Worm (Caenorhabditis elegans) whole organism, early embryonic: ENCODE measurements around the gene F23B12.1.

Experiments used
- B0310.2 ChIP-seq: sonication (generic microtip); optimal IDR thresholded peaks from 2 replicates; lab custom pipeline; 2016; ENCODE audit warnings: mild to moderate bottlenecking, missing genetic modification characterization, missing compliant biosample characterization
- F13C5.2 ChIP-seq: sonication (generic microtip); optimal IDR thresholded peaks from 2 replicates; lab custom pipeline; 2017; ENCODE audit warnings: mild to moderate bottlenecking, missing genetic modification characterization, inconsistent platforms, missing compliant biosample characterization
- aly-1 ChIP-seq: sonication (generic microtip); optimal IDR thresholded peaks from 2 replicates; lab custom pipeline; 2016; ENCODE audit warnings: missing genetic modification characterization, missing compliant biosample characterization
- ama-1 ChIP-seq: fragments of 150-350 bp; optimal IDR thresholded peaks from 2 replicates; lab custom pipeline; 2014
- ceh-13 ChIP-seq: fragments of 200-800 bp; sonication (Bioruptor generic); optimal IDR thresholded peaks from 2 replicates; lab custom pipeline; 2018; ENCODE audit warnings: mild to moderate bottlenecking, missing genetic modification characterization, missing compliant biosample characterization
- ceh-36 ChIP-seq: sonication (generic microtip); optimal IDR thresholded peaks from 2 replicates; lab custom pipeline; 2016; ENCODE audit warnings: missing genetic modification characterization, inconsistent platforms, missing compliant biosample characterization
- ets-7 ChIP-seq: sonication (generic microtip); optimal IDR thresholded peaks from 2 replicates; lab custom pipeline; 2016; ENCODE audit warnings: missing genotype, missing genetic modification characterization, missing compliant biosample characterization
- flt-1 ChIP-seq: fragments of 200-800 bp; sonication (Bioruptor generic); IDR thresholded peaks from 2 replicates; pipeline ENCODE4 v1.3.6; 2022; ENCODE audit warnings: missing genetic modification characterization, missing compliant biosample characterization
- hmbx-1 ChIP-seq: sonication (generic microtip); optimal IDR thresholded peaks from 2 replicates; lab custom pipeline; 2016; ENCODE audit warnings: mild to moderate bottlenecking, missing genetic modification characterization, missing compliant biosample characterization
- hmg-4 ChIP-seq: fragments of 200-800 bp; sonication (Bioruptor generic); optimal IDR thresholded peaks from 2 replicates; lab custom pipeline; 2018; ENCODE audit warnings: mild to moderate bottlenecking, missing genetic modification characterization, missing compliant biosample characterization
- hnd-1 ChIP-seq: sonication (generic microtip); optimal IDR thresholded peaks from 2 replicates; lab custom pipeline; 2016; ENCODE audit warnings: missing genetic modification characterization, missing compliant biosample characterization
- pes-1 ChIP-seq: fragments of 200-800 bp; sonication (Bioruptor generic); IDR thresholded peaks from 2 replicates; pipeline ENCODE4 v1.3.6; 2022; ENCODE audit warnings: missing genetic modification reagents, missing genetic modification characterization, missing compliant biosample characterization
- scrt-1 ChIP-seq: fragments of 200-800 bp; sonication (Bioruptor generic); IDR thresholded peaks from 2 replicates; pipeline ENCODE4 v1.3.6; 2022; ENCODE audit warnings: missing genetic modification characterization, missing compliant biosample characterization
- sea-1 ChIP-seq: fragments of 200-800 bp; sonication (Bioruptor generic); conservative IDR thresholded peaks from 2 replicates; pipeline ENCODE4 v1.3.6; 2022; ENCODE audit warnings: missing genetic modification characterization, missing compliant biosample characterization
- tbx-11 ChIP-seq: fragments of 200-800 bp; sonication (Bioruptor generic); IDR thresholded peaks from 2 replicates; pipeline ENCODE4 v1.3.6; 2022; ENCODE audit warnings: missing genetic modification characterization, missing compliant biosample characterization
- tbx-37 ChIP-seq: fragments of 200-800 bp; sonication (Bioruptor generic); conservative IDR thresholded peaks from 2 replicates; pipeline ENCODE4 v1.3.6; 2022; ENCODE audit warnings: missing genetic modification reagents, missing genetic modification characterization, missing compliant biosample characterization
- tra-4 ChIP-seq: sonication (generic microtip); optimal IDR thresholded peaks from 2 replicates; lab custom pipeline; 2017; ENCODE audit warnings: missing genetic modification characterization, missing compliant biosample characterization

Gene F23B12.1

DNA sequence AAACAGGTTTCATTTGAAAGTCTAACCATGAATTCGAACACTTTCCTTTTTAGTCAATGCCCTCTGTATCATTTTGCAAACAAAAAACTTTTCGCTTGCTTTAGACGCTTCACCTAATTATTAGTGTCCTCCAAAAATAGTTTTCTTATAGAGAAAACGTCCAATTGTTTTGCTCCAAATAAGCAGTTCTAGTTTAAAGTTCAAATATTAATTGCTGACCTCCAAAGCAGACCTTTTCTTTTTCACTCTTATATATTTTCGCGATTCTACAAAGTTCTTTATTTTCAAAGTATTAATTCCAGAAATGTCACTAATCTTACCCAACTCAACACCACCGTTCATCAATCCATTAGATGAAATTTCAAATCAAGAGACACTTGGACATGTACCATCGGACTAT lies 20.2 kb upstream of the F23B12.1 start, which contains the start of gene gnrr-2:
TSS of gene gnrr-2 (plus strand) at position 301 of the 400 bp plus-strand sequence.
- TF ChIP-seq tbx-37: no peak
- no peak for TF ChIP-seq tbx-11 (GFP tag; lab: Robert Waterston, UW)
- no peak for TF ChIP-seq scrt-1
- no peak for TF ChIP-seq ets-7 (tag; lab: Kevin White, UChicago)
- no peak for TF ChIP-seq tra-4 (tag; lab: Kevin White, UChicago)
- TF ChIP-seq hnd-1 (tag; lab: Kevin White, UChicago): no peak
- no peak for TF ChIP-seq pes-1
- TF ChIP-seq ceh-13 (GFP tag; lab: Kevin White, UChicago): no peak
- no peak for TF ChIP-seq B0310.2 (tag; lab: Kevin White, UChicago)
- no peak for TF ChIP-seq hmg-4 (GFP tag; lab: Kevin White, UChicago)
- no peak for TF ChIP-seq F13C5.2 (tag; lab: Kevin White, UChicago)
- no peak for TF ChIP-seq flt-1 (GFP tag; lab: Robert Waterston, UW)
- no peak for TF ChIP-seq ceh-36 (tag; lab: Kevin White, UChicago)
- no peak for TF ChIP-seq ama-1 (lab: Kevin White, UChicago)
- TF ChIP-seq sea-1 (GFP tag; lab: Robert Waterston, UW): no peak
- no peak for TF ChIP-seq aly-1
- TF ChIP-seq hmbx-1 (tag; lab: Kevin White, UChicago): no peak

DNA sequence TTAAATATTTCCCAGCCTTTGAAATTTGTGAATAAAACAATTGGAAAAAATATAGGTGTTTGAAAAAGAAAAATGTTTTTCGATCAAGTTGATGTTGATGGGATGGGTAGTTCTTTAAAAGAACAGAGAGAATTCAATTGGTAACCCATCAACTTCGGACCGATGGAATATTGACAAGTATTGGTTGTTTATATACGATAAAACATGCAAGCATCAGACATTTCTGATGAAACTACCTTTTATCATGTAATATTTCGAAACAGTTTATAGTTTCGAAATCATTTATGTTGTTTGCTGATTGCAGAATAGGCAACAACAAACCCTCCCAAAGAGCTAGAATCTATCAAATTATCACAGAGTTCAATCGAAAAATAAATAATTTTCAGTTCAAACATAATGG lies 19.1 kb upstream of the F23B12.1 start:
- TF ChIP-seq sea-1 (GFP tag; lab: Robert Waterston, UW): no peak
- TF ChIP-seq B0310.2 (tag; lab: Kevin White, UChicago): no peak
- no peak for TF ChIP-seq ceh-36 (tag; lab: Kevin White, UChicago)
- no peak for TF ChIP-seq F13C5.2 (tag; lab: Kevin White, UChicago)

DNA sequence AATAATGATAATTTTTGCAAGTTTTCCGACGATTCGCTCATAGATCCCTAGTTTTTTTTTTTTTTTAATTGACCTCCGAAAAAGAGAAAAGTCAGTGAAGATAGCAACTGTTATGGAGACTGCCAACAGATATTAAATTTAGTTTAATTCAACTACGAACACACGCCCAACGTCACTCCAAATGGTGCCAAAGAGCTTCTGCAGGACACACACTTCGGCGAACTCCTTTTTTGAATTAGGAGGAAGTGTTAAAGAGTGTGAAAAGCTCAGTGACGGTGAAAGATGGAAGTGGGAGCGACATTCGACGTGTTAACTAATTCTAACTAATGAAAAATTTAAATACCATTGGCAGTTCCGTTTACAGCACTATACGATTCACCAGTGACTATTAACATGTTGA lies 17.0 kb upstream of the F23B12.1 start:
- TF ChIP-seq F13C5.2 (tag; lab: Kevin White, UChicago) (no peak), B0310.2 (tag; lab: Kevin White, UChicago) (no peak), tra-4 (tag; lab: Kevin White, UChicago) (no peak), scrt-1 (no peak), tbx-11 (GFP tag; lab: Robert Waterston, UW) (no peak), hmg-4 (GFP tag; lab: Kevin White, UChicago) (no peak), aly-1 (no peak), tbx-37 (no peak), ceh-36 (tag; lab: Kevin White, UChicago) (no peak), hmbx-1 (tag; lab: Kevin White, UChicago) (no peak), sea-1 (GFP tag; lab: Robert Waterston, UW) (no peak), ceh-13 (GFP tag; lab: Kevin White, UChicago) (no peak), flt-1 (GFP tag; lab: Robert Waterston, UW) (no peak), pes-1 (no peak), hnd-1 (tag; lab: Kevin White, UChicago) (no peak), ama-1 (lab: Kevin White, UChicago) (no peak), ets-7 (tag; lab: Kevin White, UChicago) (no peak)

DNA sequence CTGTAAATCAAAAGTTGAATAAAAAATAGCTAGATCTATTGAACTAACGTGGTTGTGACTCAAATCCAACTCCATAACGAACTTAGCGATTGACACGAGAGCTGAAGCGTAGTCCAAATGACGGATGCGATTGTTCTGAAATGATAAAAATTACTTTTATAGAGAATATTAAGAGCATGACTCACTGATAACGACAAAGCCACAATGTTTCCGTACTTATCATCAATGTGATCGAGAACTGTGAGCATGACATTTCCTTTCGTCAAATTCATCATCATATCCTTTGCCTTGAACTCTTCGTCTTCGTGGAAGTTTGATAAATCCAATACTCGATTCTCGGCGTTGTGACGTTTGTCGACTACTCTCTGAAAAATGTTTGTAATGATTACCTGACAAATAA lies 14.9 kb upstream of the F23B12.1 start:
- no peak for TF ChIP-seq F13C5.2 (tag; lab: Kevin White, UChicago)
- no peak for TF ChIP-seq ama-1 (lab: Kevin White, UChicago)
- no peak for TF ChIP-seq pes-1
- no peak for TF ChIP-seq tra-4 (tag; lab: Kevin White, UChicago)
- TF ChIP-seq ets-7 (tag; lab: Kevin White, UChicago): no peak
- TF ChIP-seq ceh-36 (tag; lab: Kevin White, UChicago): no peak
- TF ChIP-seq hmg-4 (GFP tag; lab: Kevin White, UChicago): no peak
- no peak for TF ChIP-seq aly-1
- TF ChIP-seq hnd-1 (tag; lab: Kevin White, UChicago): no peak
- no peak for TF ChIP-seq tbx-37
- no peak for TF ChIP-seq sea-1 (GFP tag; lab: Robert Waterston, UW)
- no peak for TF ChIP-seq scrt-1
- TF ChIP-seq B0310.2 (tag; lab: Kevin White, UChicago): no peak
- TF ChIP-seq tbx-11 (GFP tag; lab: Robert Waterston, UW): no peak
- no peak for TF ChIP-seq flt-1 (GFP tag; lab: Robert Waterston, UW)
- no peak for TF ChIP-seq ceh-13 (GFP tag; lab: Kevin White, UChicago)
- no peak for TF ChIP-seq hmbx-1 (tag; lab: Kevin White, UChicago)

DNA sequence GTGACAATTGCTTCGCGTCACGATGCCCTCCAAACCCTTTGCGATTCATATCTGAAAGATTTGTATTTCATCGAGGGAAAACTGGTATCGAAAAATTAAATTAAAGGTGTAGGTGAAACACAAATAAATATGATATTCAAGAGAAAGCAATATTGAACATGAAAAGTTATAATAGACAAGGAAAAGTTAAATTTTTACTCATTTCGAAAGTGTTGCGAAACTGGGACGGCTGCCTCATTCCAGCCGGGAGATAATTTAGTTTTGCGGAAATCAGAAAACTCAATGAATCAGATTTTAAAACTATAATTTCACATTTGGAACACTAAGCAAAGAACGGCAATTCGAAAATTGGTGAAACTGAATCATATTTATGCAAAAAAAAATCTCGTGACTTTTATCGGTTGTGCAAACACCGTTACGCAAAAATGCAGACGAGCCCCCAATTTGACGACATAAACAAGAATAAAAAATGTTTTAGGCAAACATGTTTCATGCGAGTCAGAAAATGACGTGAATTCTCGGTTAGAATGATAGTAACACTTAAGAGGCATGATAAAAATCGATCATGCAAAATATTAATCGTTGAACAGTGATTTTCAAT lies 13.9 kb upstream of the F23B12.1 start, which contains the start of the genes nxf-1 and C15H11.11:
TSS of gene nxf-1 (minus strand) at position 51 of the 601 bp plus-strand sequence.
TSS of gene C15H11.11 (plus strand) at position 536 of the 601 bp plus-strand sequence.
- TF ChIP-seq hmg-4 (GFP tag; lab: Kevin White, UChicago) (no peak), F13C5.2 (tag; lab: Kevin White, UChicago) (peak; percentile 52)

DNA sequence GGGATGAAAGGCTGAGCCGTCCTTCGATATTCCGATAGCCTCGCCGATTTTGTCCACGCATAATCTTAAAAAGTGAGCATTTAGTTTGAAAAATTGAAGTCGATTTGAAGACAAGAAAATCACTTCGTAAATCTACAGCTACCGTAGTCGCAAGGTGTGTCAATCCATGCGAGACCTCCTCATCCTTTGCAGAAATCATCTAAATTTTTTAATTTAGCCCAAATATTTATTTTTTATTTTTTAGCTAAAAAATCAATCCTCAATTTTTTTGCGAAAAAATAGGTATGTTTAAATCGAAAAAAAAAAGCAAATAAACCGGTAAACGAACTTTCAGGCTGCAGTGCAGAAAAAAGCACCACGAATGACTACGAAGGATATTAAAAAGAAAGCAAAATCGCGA lies 11.2 kb upstream of the F23B12.1 start, which contains the start of the genes nxf-2 and set-31:
TSS of gene nxf-2 (minus strand) at position 101 of the 400 bp plus-strand sequence.
TSS of gene set-31 (plus strand) at position 169 of the 400 bp plus-strand sequence.
- TF ChIP-seq ets-7 (tag; lab: Kevin White, UChicago) (no peak), scrt-1 (no peak), flt-1 (GFP tag; lab: Robert Waterston, UW) (no peak), tbx-11 (GFP tag; lab: Robert Waterston, UW) (no peak), B0310.2 (tag; lab: Kevin White, UChicago) (no peak), hmg-4 (GFP tag; lab: Kevin White, UChicago) (no peak), ceh-13 (GFP tag; lab: Kevin White, UChicago) (no peak), ama-1 (lab: Kevin White, UChicago) (no peak), hnd-1 (tag; lab: Kevin White, UChicago) (no peak), ceh-36 (tag; lab: Kevin White, UChicago) (no peak), tra-4 (tag; lab: Kevin White, UChicago) (no peak), F13C5.2 (tag; lab: Kevin White, UChicago) (no peak), sea-1 (GFP tag; lab: Robert Waterston, UW) (no peak), aly-1 (no peak), pes-1 (no peak), hmbx-1 (tag; lab: Kevin White, UChicago) (no peak), tbx-37 (no peak)
